Fruit fly (Drosophila melanogaster) S2 (cell line): ENCODE results near the gene CG42788.

Experiments
- CG8478 ChIP-seq: fragments of >200 bp; optimal IDR thresholded peaks from 2 replicates; lab custom pipeline; 2018
- CTCF ChIP-seq, 2 experiments: fragments of >200 bp; optimal IDR thresholded peaks; 2 replicates each; lab custom pipeline; 2018

- TF ChIP-seq CG8478 (lab: Kevin White, UChicago) (no peak), CTCF (optimal IDR thresholded peaks at IDR 0.05; lab: Kevin White, UChicago) (no peak)
Observed at dm6 chr3R:15088258-15088657, 43.5 kb downstream of the CG42788 start.
